Fruit fly (Drosophila melanogaster) whole organism, wandering third instar larva: ENCODE data around the gene CG9919.

ENCODE experiments used
- Abd-B ChIP-seq: fragments of >200 bp; optimal IDR thresholded peaks from 2 replicates; lab custom pipeline; 2017; ENCODE audit warnings: missing biosample characterization, missing genetic modification characterization
- CG32264 ChIP-seq: fragments of 200-800 bp; sonication (Bioruptor generic); optimal IDR thresholded peaks from 2 replicates; lab custom pipeline; 2016; ENCODE audit warnings: missing biosample characterization, missing genetic modification characterization
- CG9705 ChIP-seq: fragments of 200-800 bp; sonication (Bioruptor generic); optimal IDR thresholded peaks from 2 replicates; lab custom pipeline; 2018; ENCODE audit warnings: missing biosample characterization, mild to moderate bottlenecking, missing genetic modification characterization
- CrebA ChIP-seq: fragments of 200-800 bp; sonication (Bioruptor generic); optimal IDR thresholded peaks from 2 replicates; lab custom pipeline; 2016; ENCODE audit warnings: missing biosample characterization, mild to moderate bottlenecking, missing genetic modification characterization, borderline replicate concordance
- Dfd ChIP-seq: fragments of >200 bp; optimal IDR thresholded peaks from 2 replicates; lab custom pipeline; 2017; ENCODE audit warnings: missing biosample characterization, missing genetic modification characterization
- Dif ChIP-seq: fragments of 200-275, 200-300 bp; sonication (Bioruptor generic); optimal IDR thresholded peaks from 2 replicates; lab custom pipeline; 2018; ENCODE audit warnings: missing biosample characterization, missing genetic modification characterization; ENCODE audit not compliant: partially characterized antibody
- GATAd ChIP-seq: sonication (Bioruptor generic); optimal IDR thresholded peaks from 2 replicates; lab custom pipeline; 2016; ENCODE audit warnings: missing biosample characterization, missing genetic modification characterization
- HLH106 ChIP-seq: fragments of 200-800 bp; optimal IDR thresholded peaks from 3 replicates; lab custom pipeline; 2019; ENCODE audit warnings: missing biosample characterization, mild to moderate bottlenecking, missing genetic modification characterization, moderate library complexity
- Hnf4 ChIP-seq: fragments of 200-800 bp; sonication (Bioruptor generic); optimal IDR thresholded peaks from 2 replicates; lab custom pipeline; 2016; ENCODE audit warnings: missing biosample characterization, mild to moderate bottlenecking, missing genetic modification characterization
- Hr78 ChIP-seq: fragments of >200 bp; optimal IDR thresholded peaks from 2 replicates; lab custom pipeline; 2017; ENCODE audit warnings: missing biosample characterization, missing genetic modification characterization
- Hr83 ChIP-seq: fragments of 200-300 bp; sonication (Bioruptor generic); optimal IDR thresholded peaks from 2 replicates; lab custom pipeline; 2016; ENCODE audit warnings: missing biosample characterization, mild to moderate bottlenecking, missing genetic modification characterization, moderate library complexity; ENCODE audit not compliant: poor library complexity, severe bottlenecking
- Jra ChIP-seq: sonication (Bioruptor generic); optimal IDR thresholded peaks from 2 replicates; lab custom pipeline; 2016; ENCODE audit warnings: missing biosample characterization, missing genetic modification characterization
- Mio ChIP-seq: sonication (Bioruptor generic); optimal IDR thresholded peaks from 2 replicates; lab custom pipeline; 2016; ENCODE audit warnings: missing biosample characterization, missing genetic modification characterization
- Myc ChIP-seq: fragments of >200 bp; optimal IDR thresholded peaks from 2 replicates; lab custom pipeline; 2017
- N ChIP-seq: fragments of >200 bp; optimal IDR thresholded peaks from 2 replicates; lab custom pipeline; 2018; ENCODE audit warnings: missing biosample characterization, missing external identifiers, missing genetic modification characterization
- OdsH ChIP-seq: fragments of 200-800 bp; sonication (Bioruptor generic); optimal IDR thresholded peaks from 2 replicates; lab custom pipeline; 2016; ENCODE audit warnings: missing biosample characterization, mild to moderate bottlenecking, missing genetic modification characterization
- Rel ChIP-seq, 2 experiments: fragments of 200-800 bp; sonication (Bioruptor generic) in 1 of 2; optimal IDR thresholded peaks; 2 replicates in 1 of 2; 3 replicates in 1 of 2; lab custom pipeline; 2016 to 2019; ENCODE audit warnings: mild to moderate bottlenecking in 2 of 2, missing biosample characterization in 2 of 2, missing genetic modification characterization in 2 of 2, moderate library complexity in 1 of 2
- Sp1 ChIP-seq: fragments of 200-800 bp; sonication (Bioruptor generic); optimal IDR thresholded peaks from 3 replicates; lab custom pipeline; 2019; ENCODE audit warnings: missing biosample characterization, mild to moderate bottlenecking, missing genetic modification characterization, moderate library complexity
- Vsx2 ChIP-seq: fragments of 200-300, 225-300 bp; sonication (Bioruptor generic); optimal IDR thresholded peaks from 2 replicates; lab custom pipeline; 2018; ENCODE audit warnings: missing biosample characterization, missing genetic modification characterization; ENCODE audit not compliant: partially characterized antibody
- br ChIP-seq: fragments of 200-800 bp; sonication (Bioruptor generic); optimal IDR thresholded peaks from 2 replicates; lab custom pipeline; 2016; ENCODE audit warnings: missing biosample characterization, missing genetic modification characterization
- brk ChIP-seq: fragments of 200-800 bp; sonication (Bioruptor generic); optimal IDR thresholded peaks from 2 replicates; lab custom pipeline; 2016; ENCODE audit warnings: missing biosample characterization, mild to moderate bottlenecking, missing genetic modification characterization
- dl ChIP-seq, 2 experiments: fragments of 175-275, 200-275 bp in 1 of 2; fragments of 200-275 bp in 1 of 2; sonication (Bioruptor generic); optimal IDR thresholded peaks; lab custom pipeline; 2018; ENCODE audit warnings: mild to moderate bottlenecking in 2 of 2, missing biosample characterization in 2 of 2, missing genetic modification characterization in 2 of 2, moderate library complexity in 2 of 2; ENCODE audit not compliant: partially characterized antibody in 2 of 2, insufficient read depth in 1 of 2
- dmrt93B ChIP-seq: fragments of 200-800 bp; sonication (Bioruptor generic); optimal IDR thresholded peaks from 2 replicates; lab custom pipeline; 2018; ENCODE audit warnings: missing biosample characterization, mild to moderate bottlenecking, missing genetic modification characterization
- dsf ChIP-seq: sonication (Bioruptor generic); optimal IDR thresholded peaks from 2 replicates; lab custom pipeline; 2016; ENCODE audit warnings: missing biosample characterization, missing genetic modification characterization, borderline replicate concordance
- ey ChIP-seq: fragments of 200-800 bp; sonication (Bioruptor generic); optimal IDR thresholded peaks from 2 replicates; lab custom pipeline; 2016; ENCODE audit warnings: missing biosample characterization, missing genetic modification characterization
- foxo ChIP-seq, 2 experiments: fragments of 200-800 bp; sonication (Bioruptor generic); optimal IDR thresholded peaks; 2 replicates in 1 of 2; 3 replicates in 1 of 2; lab custom pipeline; 2016 to 2017; ENCODE audit warnings: missing biosample characterization in 2 of 2, missing genetic modification characterization in 2 of 2
- fru ChIP-seq: fragments of 200-800 bp; sonication (Bioruptor generic); optimal IDR thresholded peaks from 3 replicates; lab custom pipeline; 2016; ENCODE audit warnings: missing biosample characterization, mild to moderate bottlenecking, missing genetic modification characterization
- h ChIP-seq: fragments of 200-800 bp; sonication (Bioruptor generic); optimal IDR thresholded peaks from 3 replicates; lab custom pipeline; 2016; ENCODE audit warnings: missing biosample characterization, mild to moderate bottlenecking, missing genetic modification characterization
- jim ChIP-seq: fragments of 175-275, 200-325 bp; sonication (Bioruptor generic); optimal IDR thresholded peaks from 2 replicates; lab custom pipeline; 2016; ENCODE audit warnings: missing biosample characterization, mild to moderate bottlenecking, missing genetic modification characterization
- lola ChIP-seq: fragments of >200 bp; optimal IDR thresholded peaks from 2 replicates; lab custom pipeline; 2017; ENCODE audit warnings: missing biosample characterization, missing genetic modification characterization
- pan ChIP-seq: fragments of >200 bp; optimal IDR thresholded peaks from 2 replicates; lab custom pipeline; 2017
- psq ChIP-seq: fragments of 200-800 bp; sonication (Bioruptor generic); optimal IDR thresholded peaks from 3 replicates; lab custom pipeline; 2017; ENCODE audit warnings: missing biosample characterization, mild to moderate bottlenecking, missing genetic modification characterization, moderate library complexity
- rgr ChIP-seq: fragments of 200-800 bp; sonication (Bioruptor generic); optimal IDR thresholded peaks from 3 replicates; lab custom pipeline; 2016; ENCODE audit warnings: missing biosample characterization, mild to moderate bottlenecking, missing genetic modification characterization
- sage ChIP-seq: fragments of 200-800 bp; sonication (Bioruptor generic); optimal IDR thresholded peaks from 2 replicates; lab custom pipeline; 2016; ENCODE audit warnings: missing biosample characterization, mild to moderate bottlenecking, missing genetic modification characterization
- sv ChIP-seq: fragments of 200-800 bp; sonication (Bioruptor generic); optimal IDR thresholded peaks from 3 replicates; lab custom pipeline; 2016; ENCODE audit warnings: missing biosample characterization, missing genetic modification characterization
- tai ChIP-seq: sonication (Bioruptor generic); optimal IDR thresholded peaks from 2 replicates; lab custom pipeline; 2016; ENCODE audit warnings: missing biosample characterization, missing genetic modification characterization
- usp ChIP-seq: fragments of >200 bp; optimal IDR thresholded peaks from 2 replicates; lab custom pipeline; 2017; ENCODE audit warnings: missing biosample characterization, missing genetic modification characterization
- woc ChIP-seq: sonication (Bioruptor generic); optimal IDR thresholded peaks from 2 replicates; lab custom pipeline; 2016; ENCODE audit warnings: missing biosample characterization, mild to moderate bottlenecking, missing genetic modification characterization

CG9919 gene

DNA sequence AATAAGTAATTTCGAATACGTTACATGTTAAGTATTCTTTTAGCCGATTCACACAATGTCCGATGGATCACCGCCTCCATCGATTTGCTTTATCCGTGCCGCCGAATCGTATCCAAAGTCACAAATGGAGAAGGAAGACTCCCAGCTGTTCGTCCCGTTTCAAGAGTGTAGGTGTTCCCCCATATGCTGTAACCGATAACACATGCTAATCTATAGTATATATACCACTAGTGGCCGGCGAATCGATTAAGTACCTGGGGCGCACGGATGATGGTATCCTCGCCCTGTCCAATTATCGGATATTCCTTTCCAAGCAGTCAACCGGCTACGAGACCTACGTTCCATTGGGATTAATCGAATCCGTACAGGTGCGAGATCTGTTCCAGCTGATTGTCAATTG is 32.9 kb downstream of the CG9919 start, which contains the start of gene ERp44:
ERp44 (minus strand) TSS at position 101 of the 400 bp plus-strand sequence.
- no peak for TF ChIP-seq dmrt93B (GFP tag; lab: Kevin White, UChicago)
- no peak for TF ChIP-seq Vsx2 (GFP tag; lab: Kevin White, UChicago)
- no peak for TF ChIP-seq lola (GFP tag; lab: Kevin White, UChicago)
- no peak for TF ChIP-seq jim (GFP tag; lab: Kevin White, UChicago)
- TF ChIP-seq Dif: no peak
- TF ChIP-seq foxo (GFP tag; optimal IDR thresholded peaks at IDR 0.05; lab: Kevin White, UChicago): no peak
- no peak for TF ChIP-seq OdsH (GFP tag; lab: Kevin White, UChicago)
- no peak for TF ChIP-seq Dfd
- TF ChIP-seq Jra: no peak
- TF ChIP-seq HLH106 (tag; lab: Kevin White, UChicago): no peak
- TF ChIP-seq brk (GFP tag; lab: Kevin White, UChicago): no peak

DNA sequence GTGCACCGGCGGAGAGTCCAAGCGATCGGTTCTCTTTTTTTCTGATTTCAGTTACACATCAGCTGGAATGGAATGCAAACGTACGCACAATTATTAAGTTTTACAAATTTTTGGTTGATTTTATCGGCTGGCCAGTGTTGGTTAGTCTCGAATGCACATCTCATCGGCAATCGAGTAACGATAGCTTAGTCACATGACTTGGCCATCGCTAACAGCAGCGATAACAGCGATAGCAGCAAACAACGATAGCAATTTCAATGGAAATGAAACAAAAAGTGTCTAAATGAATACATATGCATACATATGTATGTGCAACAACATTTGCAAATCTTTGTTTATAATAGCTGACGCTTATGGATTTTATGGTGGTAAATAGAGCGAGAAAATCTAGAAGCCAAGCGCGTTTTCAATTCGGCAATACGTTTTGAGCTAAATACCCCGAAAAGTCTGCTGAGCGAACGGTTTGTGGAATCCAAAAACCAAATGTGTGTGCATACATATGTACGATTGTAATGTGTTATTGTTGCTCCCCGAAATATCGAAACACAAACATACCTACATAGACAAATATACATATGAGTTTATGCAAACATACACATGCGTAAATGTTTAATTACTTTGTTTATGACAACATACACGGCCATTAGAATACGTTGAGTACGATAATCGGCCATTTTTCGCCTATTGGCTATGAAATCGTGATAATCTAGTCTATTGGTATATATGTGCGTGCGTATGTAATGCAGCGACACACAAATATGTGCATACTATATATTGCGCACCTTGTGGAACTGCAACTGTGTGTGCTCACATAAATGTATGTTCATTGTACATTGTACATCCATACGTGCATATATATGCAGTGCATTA is 33.9 kb downstream of the CG9919 start, which contains the start of gene CG3632:
CG3632 (plus strand) TSS at position 249 of the 870 bp plus-strand sequence.
- TF ChIP-seq dsf (GFP tag; lab: Kevin White, UChicago) (peak; percentile 27), Mio (GFP tag; lab: Kevin White, UChicago) (no peak), ey (GFP tag; lab: Kevin White, UChicago) (peak; percentile 29), CG32264 (peak; percentile 0), jim (GFP tag; lab: Kevin White, UChicago) (peak; percentile 17), Myc (lab: Kevin White, UChicago) (peak; percentile 25), fru (GFP tag; lab: Kevin White, UChicago) (no peak), Rel (GFP tag; optimal IDR thresholded peaks at IDR 0.05; lab: Kevin White, UChicago) (no peak), Rel (tag; optimal IDR thresholded peaks at IDR 0.05; lab: Kevin White, UChicago) (peak; percentile 42), CrebA (GFP tag; lab: Kevin White, UChicago) (no peak), dmrt93B (GFP tag; lab: Kevin White, UChicago) (no peak), sv (no peak), Dfd (no peak), brk (GFP tag; lab: Kevin White, UChicago) (no peak), br (GFP tag; lab: Kevin White, UChicago) (peak; percentile 41), Hr78 (no peak), foxo (GFP tag; optimal IDR thresholded peaks at IDR 0.05; lab: Kevin White, UChicago) (peak in 1 of 2 experiments; percentile 76), GATAd (peak; percentile 36), lola (GFP tag; lab: Kevin White, UChicago) (peak; percentile 44), dl (GFP tag; optimal IDR thresholded peaks at IDR 0.05; lab: Kevin White, UChicago; ENCODE audit: insufficient read depth in 1 of 2, partially characterized antibody in 2 of 2) (no peak), sage (GFP tag; lab: Kevin White, UChicago) (no peak), Sp1 (GFP tag; lab: Kevin White, UChicago) (peak; percentile 41), CG9705 (GFP tag; lab: Kevin White, UChicago) (peak; percentile 36), pan (lab: Kevin White, UChicago) (no peak), HLH106 (tag; lab: Kevin White, UChicago) (peak; percentile 45), Abd-B (GFP tag; lab: Kevin White, UChicago) (no peak), Jra (peak; percentile 79), tai (GFP tag; lab: Kevin White, UChicago) (no peak), Vsx2 (GFP tag; lab: Kevin White, UChicago) (no peak), h (GFP tag; lab: Kevin White, UChicago) (peak; percentile 66), N (GFP tag; lab: Kevin White, UChicago) (no peak), usp (no peak), psq (GFP tag; lab: Kevin White, UChicago) (peak; percentile 33), rgr (GFP tag; lab: Kevin White, UChicago) (peak; percentile 57), Hr83 (GFP tag; lab: Kevin White, UChicago) (peak; percentile 93), Dif (no peak), OdsH (GFP tag; lab: Kevin White, UChicago) (peak; percentile 4), Hnf4 (GFP tag; lab: Kevin White, UChicago) (peak; percentile 79), woc (GFP tag; lab: Kevin White, UChicago) (no peak)
